Fruit fly (Drosophila melanogaster) S2 (cell line): ENCODE results near the gene CG15635.

Experiments
- CG8478 ChIP-seq: fragments of >200 bp; optimal IDR thresholded peaks from 2 replicates; lab custom pipeline; 2018
- CTCF ChIP-seq, 2 experiments: fragments of >200 bp; optimal IDR thresholded peaks; 2 replicates each; lab custom pipeline; 2018

- TF ChIP-seq CTCF (optimal IDR thresholded peaks at IDR 0.05; lab: Kevin White, UChicago) (no peak), CG8478 (lab: Kevin White, UChicago) (no peak)
These were observed 46.1 kb upstream of the CG15635 start for dm6 chr2L:4596686-4597085.
